Worm (Caenorhabditis elegans) whole organism, L3 larva: ENCODE data around the gene Y41D4B.24.

Experiments used
- ama-1 ChIP-seq: fragments of 150-350 bp; optimal IDR thresholded peaks from 2 replicates; lab custom pipeline; 2018
- elt-2 ChIP-seq: sonication (generic microtip); optimal IDR thresholded peaks from 2 replicates; lab custom pipeline; 2016; ENCODE audit warnings: missing genetic modification reagents, mild to moderate bottlenecking, missing genetic modification characterization, missing compliant biosample characterization
- jun-1 ChIP-seq: fragments of 150-350 bp; optimal IDR thresholded peaks from 2 replicates; lab custom pipeline; 2014; ENCODE audit warnings: missing biosample characterization, missing genetic modification reagents, missing genetic modification characterization
- lin-39 ChIP-seq: fragments of 150-350 bp; optimal IDR thresholded peaks from 2 replicates; lab custom pipeline; 2018; ENCODE audit warnings: missing biosample characterization, missing genetic modification reagents, missing genetic modification characterization
- nhr-237 ChIP-seq: fragments of 150-350 bp; optimal IDR thresholded peaks from 2 replicates; lab custom pipeline; 2014; ENCODE audit warnings: missing biosample characterization, missing genetic modification characterization
- nhr-25 ChIP-seq: sonication (generic microtip); optimal IDR thresholded peaks from 2 replicates; lab custom pipeline; 2017; ENCODE audit warnings: missing biosample characterization, missing genetic modification characterization
- nhr-76 ChIP-seq: fragments of 150-350 bp; sonication (generic microtip); optimal IDR thresholded peaks from 5 replicates; lab custom pipeline; 2014; ENCODE audit warnings: missing biosample characterization, missing genetic modification characterization
- nhr-77 ChIP-seq: fragments of 150-350 bp; optimal IDR thresholded peaks from 2 replicates; lab custom pipeline; 2014; ENCODE audit warnings: missing biosample characterization, missing genetic modification characterization
- zag-1 ChIP-seq: fragments of 150-350 bp; optimal IDR thresholded peaks from 2 replicates; lab custom pipeline; 2014; ENCODE audit warnings: missing biosample characterization, missing genetic modification characterization

DNA sequence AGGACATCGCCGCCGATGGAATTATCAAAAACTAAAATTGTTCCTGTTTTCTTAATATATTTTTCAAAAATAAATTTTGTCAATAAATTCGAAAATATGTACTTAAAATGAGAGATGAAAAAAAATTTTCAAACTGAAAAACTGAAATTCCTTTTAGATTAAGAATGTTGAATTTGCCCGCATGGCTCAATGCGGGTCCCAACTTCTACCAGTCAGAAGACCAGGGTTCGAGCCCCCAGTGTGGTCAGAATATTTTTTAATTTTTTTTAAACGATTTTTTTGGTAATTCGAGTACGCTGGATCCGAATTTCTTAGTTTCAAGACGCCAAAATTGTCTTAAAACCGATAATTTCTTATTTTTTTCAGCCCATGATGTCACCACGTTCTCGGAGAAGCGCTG, 44.6 kb downstream of the Y41D4B.24 start:
- no peak for TF ChIP-seq lin-39 (tag; lab: Kevin White, UChicago)
- no peak for TF ChIP-seq elt-2 (tag; lab: Kevin White, UChicago)
- TF ChIP-seq ama-1 (lab: Kevin White, UChicago): no peak
- no peak for TF ChIP-seq jun-1 (tag; lab: Kevin White, UChicago)
- TF ChIP-seq nhr-237 (tag; lab: Kevin White, UChicago): no peak
- no peak for TF ChIP-seq zag-1 (tag; lab: Kevin White, UChicago)
- no peak for TF ChIP-seq nhr-76
- TF ChIP-seq nhr-25 (tag; lab: Kevin White, UChicago): no peak
- no peak for TF ChIP-seq nhr-77 (tag; lab: Kevin White, UChicago)
